Worm (Caenorhabditis elegans) whole organism, early embryonic: ENCODE results near the gene chil-13.

Experiments
- B0310.2 ChIP-seq: sonication (generic microtip); optimal IDR thresholded peaks from 2 replicates; lab custom pipeline; 2016; ENCODE audit warnings: mild to moderate bottlenecking, missing genetic modification characterization, missing compliant biosample characterization
- F13C5.2 ChIP-seq: sonication (generic microtip); optimal IDR thresholded peaks from 2 replicates; lab custom pipeline; 2017; ENCODE audit warnings: mild to moderate bottlenecking, missing genetic modification characterization, inconsistent platforms, missing compliant biosample characterization
- aly-1 ChIP-seq: sonication (generic microtip); optimal IDR thresholded peaks from 2 replicates; lab custom pipeline; 2016; ENCODE audit warnings: missing genetic modification characterization, missing compliant biosample characterization
- ama-1 ChIP-seq: fragments of 150-350 bp; optimal IDR thresholded peaks from 2 replicates; lab custom pipeline; 2014
- ceh-13 ChIP-seq: fragments of 200-800 bp; sonication (Bioruptor generic); optimal IDR thresholded peaks from 2 replicates; lab custom pipeline; 2018; ENCODE audit warnings: mild to moderate bottlenecking, missing genetic modification characterization, missing compliant biosample characterization
- ceh-36 ChIP-seq: sonication (generic microtip); optimal IDR thresholded peaks from 2 replicates; lab custom pipeline; 2016; ENCODE audit warnings: missing genetic modification characterization, inconsistent platforms, missing compliant biosample characterization
- ets-7 ChIP-seq: sonication (generic microtip); optimal IDR thresholded peaks from 2 replicates; lab custom pipeline; 2016; ENCODE audit warnings: missing genotype, missing genetic modification characterization, missing compliant biosample characterization
- flt-1 ChIP-seq: fragments of 200-800 bp; sonication (Bioruptor generic); IDR thresholded peaks from 2 replicates; pipeline ENCODE4 v1.3.6; 2022; ENCODE audit warnings: missing genetic modification characterization, missing compliant biosample characterization
- hmbx-1 ChIP-seq: sonication (generic microtip); optimal IDR thresholded peaks from 2 replicates; lab custom pipeline; 2016; ENCODE audit warnings: mild to moderate bottlenecking, missing genetic modification characterization, missing compliant biosample characterization
- hmg-4 ChIP-seq: fragments of 200-800 bp; sonication (Bioruptor generic); optimal IDR thresholded peaks from 2 replicates; lab custom pipeline; 2018; ENCODE audit warnings: mild to moderate bottlenecking, missing genetic modification characterization, missing compliant biosample characterization
- hnd-1 ChIP-seq: sonication (generic microtip); optimal IDR thresholded peaks from 2 replicates; lab custom pipeline; 2016; ENCODE audit warnings: missing genetic modification characterization, missing compliant biosample characterization
- pes-1 ChIP-seq: fragments of 200-800 bp; sonication (Bioruptor generic); IDR thresholded peaks from 2 replicates; pipeline ENCODE4 v1.3.6; 2022; ENCODE audit warnings: missing genetic modification reagents, missing genetic modification characterization, missing compliant biosample characterization
- scrt-1 ChIP-seq: fragments of 200-800 bp; sonication (Bioruptor generic); IDR thresholded peaks from 2 replicates; pipeline ENCODE4 v1.3.6; 2022; ENCODE audit warnings: missing genetic modification characterization, missing compliant biosample characterization
- sea-1 ChIP-seq: fragments of 200-800 bp; sonication (Bioruptor generic); conservative IDR thresholded peaks from 2 replicates; pipeline ENCODE4 v1.3.6; 2022; ENCODE audit warnings: missing genetic modification characterization, missing compliant biosample characterization
- tbx-11 ChIP-seq: fragments of 200-800 bp; sonication (Bioruptor generic); IDR thresholded peaks from 2 replicates; pipeline ENCODE4 v1.3.6; 2022; ENCODE audit warnings: missing genetic modification characterization, missing compliant biosample characterization
- tbx-37 ChIP-seq: fragments of 200-800 bp; sonication (Bioruptor generic); conservative IDR thresholded peaks from 2 replicates; pipeline ENCODE4 v1.3.6; 2022; ENCODE audit warnings: missing genetic modification reagents, missing genetic modification characterization, missing compliant biosample characterization
- tra-4 ChIP-seq: sonication (generic microtip); optimal IDR thresholded peaks from 2 replicates; lab custom pipeline; 2017; ENCODE audit warnings: missing genetic modification characterization, missing compliant biosample characterization

Gene chil-13

DNA sequence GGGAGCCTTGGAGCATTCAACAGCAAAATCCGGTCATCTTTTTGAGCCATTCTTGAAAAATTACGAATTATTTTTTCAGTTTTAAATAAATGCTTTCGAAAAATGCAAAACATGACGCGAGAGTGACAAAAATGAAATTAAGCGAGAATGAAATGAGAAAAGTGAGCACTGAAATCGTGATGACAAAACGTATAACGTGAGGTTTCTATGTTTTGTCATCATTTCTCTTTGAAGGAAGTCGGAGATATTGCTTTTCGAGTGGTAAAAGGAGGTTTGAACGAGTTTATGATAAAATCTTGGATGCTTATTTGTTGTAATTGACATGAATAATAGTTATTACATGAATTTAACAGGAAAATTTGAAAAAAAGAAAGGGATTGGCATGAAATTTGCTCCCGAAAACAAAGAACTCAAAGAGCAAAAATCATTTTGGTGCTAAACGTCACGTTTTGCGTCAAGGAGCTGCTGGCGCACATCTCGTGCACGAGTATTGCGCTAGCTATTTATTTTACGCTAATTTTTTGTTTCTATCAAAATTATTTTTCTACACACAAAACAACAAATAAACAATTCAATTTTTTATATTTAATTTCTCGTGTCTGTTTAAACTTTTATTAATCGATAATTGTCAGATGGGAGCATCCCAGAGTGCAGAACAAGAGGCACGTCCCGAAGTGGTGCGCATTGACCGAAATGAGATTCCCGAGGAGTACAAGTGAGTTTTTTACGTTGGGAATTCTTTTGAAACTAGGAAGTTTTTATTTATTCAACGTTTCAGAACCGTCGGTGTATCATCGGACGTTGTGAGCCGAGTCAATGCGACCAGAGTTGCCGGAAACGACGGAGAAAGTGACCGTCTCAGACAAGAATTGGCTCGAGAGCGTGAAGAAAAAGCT lies 21.5 kb downstream of the chil-13 start, which contains the start of the genes gss-1 and chch-3:
Gene gss-1 (minus strand): TSS at position 51 of the 896 bp plus-strand sequence.
Gene chch-3 (plus strand): TSS at position 633 of the 896 bp plus-strand sequence.
- TF ChIP-seq flt-1 (GFP tag; lab: Robert Waterston, UW) (no peak), hmbx-1 (tag; lab: Kevin White, UChicago) (no peak)

DNA sequence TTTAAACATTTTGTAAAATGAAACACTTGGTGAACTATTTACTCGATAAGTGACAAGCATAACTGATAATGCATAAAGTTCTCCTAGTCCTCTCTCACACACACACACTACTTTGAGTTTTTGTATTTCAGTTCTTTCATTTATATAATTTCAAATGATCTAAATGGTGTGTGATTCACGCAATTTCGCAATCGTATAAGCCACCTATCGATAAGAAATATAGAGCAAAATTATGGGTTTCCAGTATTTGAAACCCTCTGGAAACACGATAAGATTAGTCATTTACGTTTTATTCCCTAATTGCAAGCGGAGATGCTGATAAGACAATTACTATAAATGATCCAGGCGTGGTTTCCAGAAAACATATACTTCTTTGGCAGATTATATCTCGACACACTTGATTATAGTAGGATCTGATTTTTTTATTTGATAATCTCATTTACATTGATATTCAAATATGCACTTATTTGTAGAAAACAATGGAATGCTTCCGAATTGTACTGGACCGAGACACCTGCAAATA lies 26.0 kb downstream of the chil-13 start, which contains the start of gene arrd-3:
Gene arrd-3 (plus strand): TSS at position 473 of the 523 bp plus-strand sequence.
- TF ChIP-seq tbx-37 (GFP tag; lab: Robert Waterston, UW) (no peak), pes-1 (no peak), hmg-4 (GFP tag; lab: Kevin White, UChicago) (no peak), ama-1 (lab: Kevin White, UChicago) (no peak), aly-1 (tag; lab: Kevin White, UChicago) (no peak), F13C5.2 (no peak), tra-4 (tag; lab: Kevin White, UChicago) (no peak), hnd-1 (tag; lab: Kevin White, UChicago) (no peak), ceh-36 (tag; lab: Kevin White, UChicago) (no peak), sea-1 (GFP tag; lab: Robert Waterston, UW) (no peak), B0310.2 (tag; lab: Kevin White, UChicago) (no peak), ceh-13 (GFP tag; lab: Kevin White, UChicago) (no peak), flt-1 (GFP tag; lab: Robert Waterston, UW) (no peak)

DNA sequence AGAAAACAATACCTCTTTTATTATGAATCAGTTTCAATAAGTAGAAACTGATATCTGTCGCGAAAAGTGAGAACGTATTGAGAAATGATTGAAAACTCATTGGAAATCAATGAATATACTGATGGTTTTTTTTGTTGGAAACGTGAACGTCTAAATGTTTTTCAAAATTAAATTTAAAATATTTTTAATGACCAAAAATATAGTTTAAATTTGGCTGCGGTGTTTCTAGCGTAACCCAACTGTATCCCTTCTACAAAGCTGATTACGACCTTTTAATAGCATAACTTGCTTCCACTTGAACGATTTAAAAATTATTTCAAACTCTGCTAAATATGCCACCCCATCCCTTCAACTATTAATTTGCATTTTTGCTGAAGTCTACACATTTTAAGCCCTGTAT lies 26.6 kb downstream of the chil-13 start, which contains the start of gene M176.9:
Gene M176.9 (minus strand): TSS at position 101 of the 400 bp plus-strand sequence.
- TF ChIP-seq ceh-36 (tag; lab: Kevin White, UChicago): no peak
- TF ChIP-seq ets-7 (tag; lab: Kevin White, UChicago): no peak
- no peak for TF ChIP-seq aly-1 (tag; lab: Kevin White, UChicago)
- TF ChIP-seq hmg-4 (GFP tag; lab: Kevin White, UChicago): no peak
- no peak for TF ChIP-seq sea-1 (GFP tag; lab: Robert Waterston, UW)
- TF ChIP-seq hnd-1 (tag; lab: Kevin White, UChicago): no peak
- no peak for TF ChIP-seq ama-1 (lab: Kevin White, UChicago)
- TF ChIP-seq pes-1: no peak
- no peak for TF ChIP-seq scrt-1 (GFP tag; lab: Robert Waterston, UW)

DNA sequence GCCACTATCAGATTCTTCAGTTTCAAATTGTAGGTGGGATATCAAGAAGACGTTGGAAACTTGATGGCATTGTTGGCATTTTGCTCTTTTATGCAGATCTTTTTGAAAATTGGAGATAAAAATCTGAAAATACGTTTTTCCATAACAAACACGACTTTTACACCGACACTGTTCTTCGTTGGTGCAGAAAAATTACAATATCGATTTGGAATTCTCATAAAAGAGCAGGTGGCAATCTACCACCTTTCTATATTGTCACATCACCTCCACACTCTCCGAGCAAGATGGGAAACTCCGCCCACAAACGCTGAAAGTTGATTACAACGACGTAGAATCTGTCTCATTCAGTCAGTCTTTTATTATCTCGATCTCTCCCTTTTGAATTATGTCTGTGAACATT lies 30.7 kb downstream of the chil-13 start, which contains the start of gene arrd-2:
Gene arrd-2 (plus strand): TSS at position 301 of the 400 bp plus-strand sequence.
- TF ChIP-seq ceh-36 (tag; lab: Kevin White, UChicago) (no peak), pes-1 (no peak), ets-7 (tag; lab: Kevin White, UChicago) (no peak), B0310.2 (tag; lab: Kevin White, UChicago) (no peak), scrt-1 (GFP tag; lab: Robert Waterston, UW) (no peak), sea-1 (GFP tag; lab: Robert Waterston, UW) (no peak), tra-4 (tag; lab: Kevin White, UChicago) (no peak), F13C5.2 (no peak), flt-1 (GFP tag; lab: Robert Waterston, UW) (no peak)

DNA sequence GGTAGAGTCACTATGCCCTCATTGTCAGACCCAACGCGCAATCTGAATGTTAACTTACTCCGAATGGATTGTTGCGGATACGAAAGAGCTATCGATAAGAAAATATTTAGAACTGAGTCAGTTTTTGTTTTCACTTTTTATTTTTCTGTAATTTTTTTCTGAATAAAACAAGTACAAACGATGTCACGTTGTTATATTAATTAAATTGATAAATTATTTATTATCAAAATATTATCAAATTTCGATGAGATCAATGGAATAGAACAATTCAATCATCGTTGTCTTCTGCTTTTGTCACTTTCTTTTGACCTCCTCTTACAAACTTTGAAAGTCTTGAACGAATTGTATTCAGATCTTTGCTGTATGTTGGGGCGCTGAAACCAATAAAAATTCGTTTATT lies 31.1 kb downstream of the chil-13 start, which contains the start of gene mpz-6:
Gene mpz-6 (minus strand): TSS at position 101 of the 400 bp plus-strand sequence.
- TF ChIP-seq pes-1 (no peak), ceh-13 (GFP tag; lab: Kevin White, UChicago) (no peak), B0310.2 (tag; lab: Kevin White, UChicago) (no peak), sea-1 (GFP tag; lab: Robert Waterston, UW) (no peak), tbx-11 (GFP tag; lab: Robert Waterston, UW) (no peak), hmg-4 (GFP tag; lab: Kevin White, UChicago) (no peak), flt-1 (GFP tag; lab: Robert Waterston, UW) (no peak), ets-7 (tag; lab: Kevin White, UChicago) (no peak)

DNA sequence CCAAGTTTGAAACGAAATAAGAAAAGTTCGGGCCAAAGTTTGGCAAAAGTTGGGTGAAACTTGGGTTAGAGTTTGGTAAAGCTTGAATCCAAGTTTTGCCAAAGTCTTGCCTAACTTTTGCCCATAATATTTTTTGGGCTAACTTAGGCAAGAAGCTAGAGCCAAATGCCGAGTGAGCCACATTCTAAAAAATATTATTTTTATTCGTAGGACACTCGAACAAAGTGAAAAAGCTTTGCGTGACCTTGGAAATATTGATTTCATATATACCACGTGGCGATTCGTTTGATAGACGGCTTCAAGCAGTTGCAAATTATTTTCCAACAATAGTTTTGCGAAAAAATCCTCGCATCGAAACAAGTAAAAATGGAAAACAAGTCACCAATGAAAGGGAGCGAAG lies 34.3 kb downstream of the chil-13 start, which contains the start of gene Y51B9A.5:
Gene Y51B9A.5 (plus strand): TSS at position 301 of the 400 bp plus-strand sequence.
- no peak for TF ChIP-seq tra-4 (tag; lab: Kevin White, UChicago)
- TF ChIP-seq flt-1 (GFP tag; lab: Robert Waterston, UW): no peak
- TF ChIP-seq tbx-37 (GFP tag; lab: Robert Waterston, UW): no peak
- TF ChIP-seq ceh-13 (GFP tag; lab: Kevin White, UChicago): no peak
- no peak for TF ChIP-seq hmbx-1 (tag; lab: Kevin White, UChicago)

DNA sequence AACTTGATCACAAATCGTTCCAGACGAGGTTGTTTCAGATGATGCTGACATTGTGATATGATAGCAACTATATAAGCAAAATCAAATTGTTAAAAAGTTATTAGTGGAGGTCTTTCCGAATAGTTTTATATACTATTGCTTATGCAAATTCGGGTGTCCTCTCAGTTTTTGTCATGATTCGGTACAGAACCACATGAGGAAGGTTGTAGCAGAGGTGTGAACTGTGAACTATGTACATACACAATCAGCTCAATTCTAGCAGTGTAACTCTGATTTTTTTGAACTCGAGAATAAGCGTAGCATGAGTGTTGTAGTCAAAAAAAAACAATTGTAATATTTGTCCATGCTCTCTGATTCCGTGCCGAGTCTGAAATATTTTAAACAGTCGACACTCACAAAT lies 35.0 kb downstream of the chil-13 start, which contains the start of gene Y51B9A.6:
Gene Y51B9A.6 (minus strand): TSS at position 101 of the 400 bp plus-strand sequence.
- no peak for TF ChIP-seq hnd-1 (tag; lab: Kevin White, UChicago)
- no peak for TF ChIP-seq ceh-13 (GFP tag; lab: Kevin White, UChicago)
- TF ChIP-seq sea-1 (GFP tag; lab: Robert Waterston, UW): no peak
- TF ChIP-seq hmg-4 (GFP tag; lab: Kevin White, UChicago): no peak
- TF ChIP-seq tra-4 (tag; lab: Kevin White, UChicago): no peak
- no peak for TF ChIP-seq flt-1 (GFP tag; lab: Robert Waterston, UW)
- no peak for TF ChIP-seq aly-1 (tag; lab: Kevin White, UChicago)
- no peak for TF ChIP-seq F13C5.2
- no peak for TF ChIP-seq tbx-37 (GFP tag; lab: Robert Waterston, UW)
